Worm (Caenorhabditis elegans): ENCODE data around the gene larp-1.

DNA sequence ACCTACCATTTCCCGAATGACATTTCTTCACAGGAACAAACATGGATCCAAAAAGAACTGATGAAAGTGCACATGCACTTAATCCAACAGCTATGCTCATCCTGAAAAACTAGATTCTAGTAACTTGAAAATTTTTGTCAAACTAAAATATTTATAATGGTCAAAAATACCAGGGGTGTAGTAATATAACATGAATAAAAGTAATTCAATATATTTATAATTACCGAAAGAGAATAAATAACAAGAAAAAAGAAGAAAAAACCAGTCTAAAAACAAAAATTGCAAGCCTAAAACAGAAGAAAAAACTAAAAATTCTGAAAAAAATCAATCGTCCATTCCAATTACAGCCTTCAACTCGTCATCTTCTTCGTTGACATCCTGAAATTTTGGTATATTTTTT, 12.8 kb downstream of the larp-1 start, which contains the start of gene R144.6:
- TF ChIP-seq ama-1 (optimal IDR thresholded peaks at IDR 0.05) = no peak
- no peak for TF ChIP-seq ceh-16 (tag; optimal IDR thresholded peaks at IDR 0.05)
- TF ChIP-seq fos-1 (tag; optimal IDR thresholded peaks at IDR 0.05) = no peak
- TF ChIP-seq elt-1 (tag; optimal IDR thresholded peaks at IDR 0.05) = no peak
- TF ChIP-seq mdl-1 (tag; optimal IDR thresholded peaks at IDR 0.05) = no peak
- TF ChIP-seq ceh-82 (tag; optimal IDR thresholded peaks at IDR 0.05) = no peak
- no peak for TF ChIP-seq unc-39 (tag; optimal IDR thresholded peaks at IDR 0.05)

Measured in whole organism, L3 larva.